Fruit fly (Drosophila melanogaster) whole organism, embryonic: ENCODE measurements around the gene Wdr59.

Experiments
- Abd-B ChIP-seq: fragments of 200-800 bp; sonication (Bioruptor generic); optimal IDR thresholded peaks from 2 replicates; lab custom pipeline; 2018; ENCODE audit warnings: missing biosample characterization, mild to moderate bottlenecking, missing genetic modification characterization, moderate library complexity
- Bgb ChIP-seq: fragments of 200-800 bp; sonication (Bioruptor generic); IDR thresholded peaks from 2 replicates; pipeline ENCODE4 v1.3.6; 2022; ENCODE audit warnings: missing biosample characterization, missing genetic modification characterization; ENCODE audit not compliant: partially characterized antibody
- C15 ChIP-seq: fragments of 200-800 bp; sonication (Bioruptor generic); IDR thresholded peaks from 3 replicates; pipeline ENCODE4 v1.3.6; 2022; ENCODE audit warnings: missing biosample characterization, missing genetic modification characterization
- CG11398 ChIP-seq: fragments of 200-800 bp; sonication (Bioruptor generic); optimal IDR thresholded peaks from 2 replicates; lab custom pipeline; 2016; ENCODE audit warnings: missing biosample characterization, missing genetic modification characterization
- CG11456 ChIP-seq: fragments of 200-800 bp; sonication (Bioruptor generic); IDR thresholded peaks from 3 replicates; pipeline ENCODE4 v1.3.6; 2022; ENCODE audit warnings: missing biosample characterization, missing genetic modification characterization
- CG11695 ChIP-seq: fragments of 200-800 bp; sonication (Bioruptor generic); IDR thresholded peaks from 3 replicates; pipeline ENCODE4 v1.3.6; 2022; ENCODE audit warnings: missing biosample characterization, missing genetic modification characterization
- CG12391 ChIP-seq: fragments of 200-800 bp; sonication (Bioruptor generic); optimal IDR thresholded peaks from 3 replicates; lab custom pipeline; 2018; ENCODE audit warnings: missing biosample characterization, mild to moderate bottlenecking, missing genetic modification characterization, moderate library complexity
- CG14710 ChIP-seq: fragments of 200-800 bp; sonication (Bioruptor generic); optimal IDR thresholded peaks from 3 replicates; lab custom pipeline; 2019; ENCODE audit warnings: missing biosample characterization, mild to moderate bottlenecking, missing genetic modification characterization, moderate library complexity
- CG14860 ChIP-seq: fragments of 200-800 bp; sonication (Bioruptor generic); IDR thresholded peaks from 3 replicates; pipeline ENCODE4 v1.3.6; 2022; ENCODE audit warnings: missing biosample characterization, missing genetic modification characterization; ENCODE audit not compliant: partially characterized antibody
- CG15514 ChIP-seq: fragments of 200-800 bp; sonication (Bioruptor generic); optimal IDR thresholded peaks from 3 replicates; lab custom pipeline; 2017; ENCODE audit warnings: missing biosample characterization, missing genetic modification characterization, mild to moderate bottlenecking, moderate library complexity, missing genetic modification reagents
- CG16813 ChIP-seq: fragments of 200-800 bp; sonication (Bioruptor generic); IDR thresholded peaks from 3 replicates; pipeline ENCODE4 v1.3.6; 2022; ENCODE audit warnings: missing biosample characterization, missing genetic modification characterization; ENCODE audit not compliant: partially characterized antibody
- CG16815 ChIP-seq: fragments of 200-800 bp; sonication (Bioruptor generic); optimal IDR thresholded peaks from 3 replicates; lab custom pipeline; 2017; ENCODE audit warnings: missing biosample characterization, mild to moderate bottlenecking, missing genetic modification characterization
- CG17829 ChIP-seq: fragments of 200-800 bp; optimal IDR thresholded peaks from 2 replicates; lab custom pipeline; 2019; ENCODE audit warnings: missing biosample characterization, mild to moderate bottlenecking, missing genetic modification characterization, moderate library complexity
- CG2116 ChIP-seq: fragments of 200-800 bp; sonication (Bioruptor generic); optimal IDR thresholded peaks from 3 replicates; lab custom pipeline; 2018; ENCODE audit warnings: missing biosample characterization, mild to moderate bottlenecking, missing genetic modification characterization
- CG2129 ChIP-seq: fragments of 200-800 bp; sonication (Bioruptor generic); IDR thresholded peaks from 2 replicates; pipeline ENCODE4 v1.3.6; 2022; ENCODE audit warnings: missing biosample characterization, missing genetic modification characterization; ENCODE audit not compliant: partially characterized antibody
- CG30020 ChIP-seq: fragments of 200-800 bp; optimal IDR thresholded peaks from 2 replicates; lab custom pipeline; 2019; ENCODE audit warnings: missing biosample characterization, mild to moderate bottlenecking, missing genetic modification characterization, moderate library complexity
- CG32767 ChIP-seq: fragments of 200-800 bp; sonication (Bioruptor generic); IDR thresholded peaks from 2 replicates; pipeline ENCODE4 v1.3.6; 2022; ENCODE audit warnings: missing biosample characterization, missing genetic modification characterization
- CG3995 ChIP-seq: fragments of 200-800 bp; sonication (Bioruptor generic); optimal IDR thresholded peaks from 3 replicates; lab custom pipeline; 2016; ENCODE audit warnings: missing biosample characterization, missing genetic modification characterization
- CG4424 ChIP-seq: fragments of 200-800 bp; sonication (Bioruptor generic); optimal IDR thresholded peaks from 3 replicates; lab custom pipeline; 2016; ENCODE audit warnings: missing biosample characterization, missing genetic modification characterization
- CG6272 ChIP-seq: fragments of 200-800 bp; sonication (Bioruptor generic); IDR thresholded peaks from 2 replicates; pipeline ENCODE4 v1.3.6; 2022; ENCODE audit warnings: missing biosample characterization, missing genetic modification characterization
- CG6791 ChIP-seq: fragments of 200-800 bp; sonication (Bioruptor generic); IDR thresholded peaks from 3 replicates; pipeline ENCODE4 v1.3.6; 2022; ENCODE audit warnings: missing biosample characterization, missing genetic modification characterization; ENCODE audit not compliant: partially characterized antibody
- CG7928 ChIP-seq: fragments of 200-800 bp; sonication (Bioruptor generic); optimal IDR thresholded peaks from 2 replicates; lab custom pipeline; 2017; ENCODE audit warnings: missing biosample characterization, mild to moderate bottlenecking, missing genetic modification characterization
- CG7963 ChIP-seq: fragments of 200-800 bp; sonication (Bioruptor generic); IDR thresholded peaks from 3 replicates; pipeline ENCODE4 v1.3.6; 2022; ENCODE audit warnings: missing biosample characterization, missing genetic modification characterization; ENCODE audit not compliant: partially characterized antibody
- CG9727 ChIP-seq: fragments of 200-800 bp; sonication (Bioruptor generic); optimal IDR thresholded peaks from 3 replicates; lab custom pipeline; 2017; ENCODE audit warnings: missing biosample characterization, mild to moderate bottlenecking, missing genetic modification characterization
- Dip3 ChIP-seq: fragments of 200-800 bp; sonication (Bioruptor generic); optimal IDR thresholded peaks from 3 replicates; lab custom pipeline; 2016; ENCODE audit warnings: missing biosample characterization, missing genetic modification characterization
- Ets97D ChIP-seq: fragments of 200-800 bp; sonication (Bioruptor generic); optimal IDR thresholded peaks from 3 replicates; lab custom pipeline; 2016; ENCODE audit warnings: missing biosample characterization, missing genetic modification characterization
- Hand ChIP-seq: fragments of 200-800 bp; sonication (Bioruptor generic); optimal IDR thresholded peaks from 2 replicates; lab custom pipeline; 2017; ENCODE audit warnings: mild to moderate bottlenecking, missing biosample characterization, missing genetic modification reagents, missing genetic modification characterization
- Hr3 ChIP-seq: fragments of 200-800 bp; sonication (Bioruptor generic); optimal IDR thresholded peaks from 3 replicates; lab custom pipeline; 2016; ENCODE audit warnings: missing biosample characterization, missing genetic modification characterization
- Kr ChIP-seq: fragments of 200-800 bp; sonication (Bioruptor generic); optimal IDR thresholded peaks from 2 replicates; lab custom pipeline; 2017; ENCODE audit warnings: missing biosample characterization, mild to moderate bottlenecking, missing genetic modification characterization
- NC2β ChIP-seq: fragments of 200-800 bp; sonication (Bioruptor generic); optimal IDR thresholded peaks from 2 replicates; lab custom pipeline; 2016; ENCODE audit warnings: missing biosample characterization, missing genetic modification characterization
- Side ChIP-seq: fragments of 200-800 bp; sonication (Bioruptor generic); optimal IDR thresholded peaks from 2 replicates; lab custom pipeline; 2016; ENCODE audit warnings: missing biosample characterization, missing genetic modification characterization
- Sin3A ChIP-seq: fragments of >200 bp; optimal IDR thresholded peaks from 2 replicates; lab custom pipeline; 2018
- Sry-β ChIP-seq: fragments of 200-800 bp; sonication (Bioruptor generic); optimal IDR thresholded peaks from 2 replicates; lab custom pipeline; 2018; ENCODE audit warnings: missing biosample characterization, mild to moderate bottlenecking, missing genetic modification characterization, moderate library complexity
- Sry-δ ChIP-seq: fragments of 200-800 bp; sonication (Bioruptor generic); optimal IDR thresholded peaks from 2 replicates; lab custom pipeline; 2016; ENCODE audit warnings: missing biosample characterization, missing genetic modification characterization
- YL-1 ChIP-seq: fragments of 200-800 bp; sonication (Bioruptor generic); optimal IDR thresholded peaks from 3 replicates; lab custom pipeline; 2017; ENCODE audit warnings: missing biosample characterization, mild to moderate bottlenecking, missing genetic modification characterization
- bbx ChIP-seq: fragments of 200-800 bp; sonication (Bioruptor generic); IDR thresholded peaks from 2 replicates; pipeline ENCODE4 v1.3.6; 2022; ENCODE audit warnings: missing biosample characterization, missing genetic modification characterization; ENCODE audit not compliant: partially characterized antibody
- chinmo ChIP-seq: fragments of 200-800 bp; sonication (Bioruptor generic); IDR thresholded peaks from 4 replicates; pipeline ENCODE4 v1.3.6; 2022; ENCODE audit warnings: missing biosample characterization, missing genetic modification characterization; ENCODE audit not compliant: partially characterized antibody
- fru ChIP-seq: fragments of >200 bp; optimal IDR thresholded peaks from 2 replicates; lab custom pipeline; 2017
- hb ChIP-seq: fragments of 200-800 bp; sonication (Bioruptor generic); IDR thresholded peaks from 3 replicates; pipeline ENCODE4 v1.3.6; 2022; ENCODE audit warnings: missing biosample characterization, missing genetic modification characterization; ENCODE audit not compliant: partially characterized antibody
- kni ChIP-seq: fragments of 200-800 bp; sonication (Bioruptor generic); optimal IDR thresholded peaks from 3 replicates; lab custom pipeline; 2017; ENCODE audit warnings: mild to moderate bottlenecking, missing biosample characterization, missing genetic modification reagents, missing genetic modification characterization
- lilli ChIP-seq: fragments of 200-800 bp; sonication (Bioruptor generic); optimal IDR thresholded peaks from 3 replicates; lab custom pipeline; 2016; ENCODE audit warnings: missing biosample characterization, missing genetic modification characterization
- lola ChIP-seq, 3 experiments: fragments of >200 bp in 2 of 3; fragments of 200-800 bp in 1 of 3; sonication (Bioruptor generic) in 1 of 3; optimal IDR thresholded peaks; 2 replicates each; lab custom pipeline; 2017 to 2019; ENCODE audit warnings: missing biosample characterization in 3 of 3, missing genetic modification characterization in 3 of 3, mild to moderate bottlenecking in 1 of 3, moderate library complexity in 1 of 3
- peb ChIP-seq: fragments of 200-800 bp; sonication (Bioruptor generic); IDR thresholded peaks from 2 replicates; pipeline ENCODE4 v1.3.6; 2022; ENCODE audit warnings: missing biosample characterization, missing genetic modification characterization
- pfk ChIP-seq: fragments of 200-800 bp; sonication (Bioruptor generic); optimal IDR thresholded peaks from 2 replicates; lab custom pipeline; 2018; ENCODE audit warnings: missing biosample characterization, mild to moderate bottlenecking, missing genetic modification characterization, moderate library complexity
- pzg ChIP-seq: fragments of 200-800 bp; sonication (Bioruptor generic); optimal IDR thresholded peaks from 3 replicates; lab custom pipeline; 2018; ENCODE audit warnings: missing biosample characterization, mild to moderate bottlenecking, missing genetic modification characterization, moderate library complexity
- tna ChIP-seq: fragments of 200-800 bp; sonication (Bioruptor generic); IDR thresholded peaks from 2 replicates; pipeline ENCODE4 v1.3.6; 2022; ENCODE audit warnings: missing biosample characterization, missing genetic modification characterization; ENCODE audit not compliant: partially characterized antibody
- zen2 ChIP-seq: fragments of 200-800 bp; sonication (Bioruptor generic); IDR thresholded peaks from 3 replicates; pipeline ENCODE4 v1.3.6; 2022; ENCODE audit warnings: missing biosample characterization, missing genetic modification characterization; ENCODE audit not compliant: partially characterized antibody

Wdr59 gene

DNA sequence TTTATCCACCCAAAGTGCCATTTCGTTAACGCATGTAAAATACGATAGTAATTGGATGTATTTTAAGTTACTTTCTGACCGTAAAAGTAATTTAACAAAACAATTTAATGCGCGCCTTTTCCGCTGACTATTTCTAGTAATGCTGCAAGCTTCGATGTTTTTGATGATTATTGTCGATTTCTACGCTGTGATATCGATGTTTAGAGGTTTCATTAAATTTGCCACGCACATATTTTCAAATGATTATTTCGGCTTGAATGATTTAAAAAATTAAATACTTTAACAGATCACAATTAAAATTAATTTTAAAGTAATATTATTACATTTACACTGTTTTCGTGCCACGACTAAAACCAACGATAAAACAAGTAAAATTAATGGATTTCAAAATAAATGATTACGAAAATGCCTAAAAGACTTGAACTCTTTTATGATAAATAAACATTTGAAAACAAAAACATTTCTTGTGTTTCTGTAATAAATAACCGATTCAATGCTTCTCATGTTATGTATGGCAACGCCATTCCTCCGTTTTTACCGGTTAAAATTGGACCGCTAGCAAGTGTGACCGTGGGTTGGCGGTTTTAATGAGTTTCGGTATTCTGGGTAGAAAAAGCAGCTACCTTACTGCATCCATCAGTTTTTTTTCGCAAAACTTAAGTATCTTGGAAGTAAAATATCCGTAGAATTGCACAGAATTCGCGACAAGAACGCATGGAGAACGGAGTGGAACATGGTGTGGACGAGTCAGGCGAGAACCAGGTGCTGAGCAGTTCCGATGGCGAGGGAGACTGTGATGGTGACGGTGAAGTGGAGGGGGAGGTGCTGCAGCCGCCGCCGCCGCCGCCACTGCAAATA lies 39.1 kb downstream of the Wdr59 start, which contains the start of the genes RfC38 and CG4751 (continued):
- TF ChIP-seq Sry-δ (GFP tag; lab: Kevin White, UChicago) = peak; percentile 48
- TF ChIP-seq CG11456 (GFP tag; lab: Robert Waterston, UW) = no peak
- TF ChIP-seq Ets97D (GFP tag; lab: Kevin White, UChicago) = peak; percentile 50
- TF ChIP-seq peb (GFP tag; lab: Robert Waterston, UW) = no peak
- peak; percentile 63 for TF ChIP-seq CG16813 (GFP tag; lab: Robert Waterston, UW)
- TF ChIP-seq CG16815 (GFP tag; lab: Kevin White, UChicago) = no peak
- peak; percentile 51 for TF ChIP-seq CG3995 (GFP tag; lab: Kevin White, UChicago)
- TF ChIP-seq CG17829 = peak; percentile 47
- peak; percentile 37 for TF ChIP-seq Sin3A (lab: Kevin White, UChicago)
- peak; percentile 79 for TF ChIP-seq pzg (GFP tag; lab: Kevin White, UChicago)
- peak; percentile 31 for TF ChIP-seq Abd-B (GFP tag; lab: Kevin White, UChicago)
- TF ChIP-seq lola (GFP tag; optimal IDR thresholded peaks at IDR 0.05; lab: Kevin White, UChicago) = peak in 1 of 3 experiments; percentile 0
- peak; percentile 39; the same call in 1 of the 2 replicates for TF ChIP-seq CG2129
- peak; percentile 64; the same call in 1 of the 3 replicates for TF ChIP-seq hb
- TF ChIP-seq tna (GFP tag; lab: Robert Waterston, UW) = no peak
- TF ChIP-seq CG11695 (GFP tag; lab: Robert Waterston, UW) = no peak
- TF ChIP-seq CG30020 (tag; lab: Kevin White, UChicago) = peak; percentile 29
- TF ChIP-seq CG4424 (GFP tag; lab: Kevin White, UChicago) = peak; percentile 15
- TF ChIP-seq bbx (GFP tag; lab: Robert Waterston, UW) = peak; percentile 73
- peak; percentile 73 for TF ChIP-seq CG2116 (GFP tag; lab: Kevin White, UChicago)
- no peak for TF ChIP-seq fru
- TF ChIP-seq Side = no peak
- TF ChIP-seq CG14860 = peak; percentile 61; the same call in 2 of the 3 replicates
- TF ChIP-seq C15 = no peak
- peak; percentile 46 for TF ChIP-seq CG15514 (GFP tag; lab: Kevin White, UChicago)
- TF ChIP-seq CG11398 (GFP tag; lab: Kevin White, UChicago) = no peak
- peak; percentile 65 for TF ChIP-seq CG14710 (tag; lab: Kevin White, UChicago)
- TF ChIP-seq YL-1 (GFP tag; lab: Kevin White, UChicago) = peak; percentile 73
- peak; percentile 41; the same call in 1 of the 3 replicates for TF ChIP-seq zen2 (GFP tag; lab: Robert Waterston, UW)
- no peak for TF ChIP-seq Hand (GFP tag; lab: Kevin White, UChicago)
- TF ChIP-seq pfk (GFP tag; lab: Kevin White, UChicago) = no peak
- TF ChIP-seq CG9727 = peak; percentile 3
- TF ChIP-seq chinmo = 0 out of 4 replicates have a peak, but pooled peaks have one; percentile 57
- peak; percentile 68 for TF ChIP-seq CG12391 (tag; lab: Kevin White, UChicago)
- TF ChIP-seq Hr3 (GFP tag; lab: Kevin White, UChicago) = peak; percentile 18
- no peak for TF ChIP-seq CG6272 (GFP tag; lab: Robert Waterston, UW)
- 0 out of 2 replicates have a peak, but pooled peaks have one; percentile 8 for TF ChIP-seq CG32767
- TF ChIP-seq CG7963 (GFP tag; lab: Robert Waterston, UW) = 0 out of 3 replicates have a peak, but pooled peaks have one; percentile 35
- no peak for TF ChIP-seq Dip3
- TF ChIP-seq CG6791 = peak; percentile 65; the same call in 2 of the 3 replicates
- peak; percentile 67 for TF ChIP-seq Bgb (GFP tag; lab: Robert Waterston, UW)
- no peak for TF ChIP-seq kni (GFP tag; lab: Kevin White, UChicago)
- TF ChIP-seq CG7928 = no peak
- no peak for TF ChIP-seq Kr (GFP tag; lab: Kevin White, UChicago)
- TF ChIP-seq Sry-β (GFP tag; lab: Kevin White, UChicago) = peak; percentile 5
- peak; percentile 12 for TF ChIP-seq lilli (GFP tag; lab: Kevin White, UChicago)
- no peak for TF ChIP-seq NC2β (GFP tag; lab: Kevin White, UChicago)
